Fruit fly (Drosophila melanogaster) whole organism: Measurements from ENCODE around the gene Hmgcr.

ENCODE experiments used
- CG8478 ChIP-seq: fragments of >200 bp; optimal IDR thresholded peaks from 2 replicates; lab custom pipeline; 2018; ENCODE audit warnings: inconsistent platforms
- pan ChIP-seq: fragments of >200 bp; optimal IDR thresholded peaks from 2 replicates; lab custom pipeline; 2017

- TF ChIP-seq pan (no peak), CG8478 (lab: Kevin White, UChicago) (no peak)
Measured at dm6 chr3R:23714852-23715251, 18.3 kb upstream of the Hmgcr start.
